Fruit fly (Drosophila melanogaster): ENCODE measurements around the gene RpL22.

The RpL22 gene

DNA sequence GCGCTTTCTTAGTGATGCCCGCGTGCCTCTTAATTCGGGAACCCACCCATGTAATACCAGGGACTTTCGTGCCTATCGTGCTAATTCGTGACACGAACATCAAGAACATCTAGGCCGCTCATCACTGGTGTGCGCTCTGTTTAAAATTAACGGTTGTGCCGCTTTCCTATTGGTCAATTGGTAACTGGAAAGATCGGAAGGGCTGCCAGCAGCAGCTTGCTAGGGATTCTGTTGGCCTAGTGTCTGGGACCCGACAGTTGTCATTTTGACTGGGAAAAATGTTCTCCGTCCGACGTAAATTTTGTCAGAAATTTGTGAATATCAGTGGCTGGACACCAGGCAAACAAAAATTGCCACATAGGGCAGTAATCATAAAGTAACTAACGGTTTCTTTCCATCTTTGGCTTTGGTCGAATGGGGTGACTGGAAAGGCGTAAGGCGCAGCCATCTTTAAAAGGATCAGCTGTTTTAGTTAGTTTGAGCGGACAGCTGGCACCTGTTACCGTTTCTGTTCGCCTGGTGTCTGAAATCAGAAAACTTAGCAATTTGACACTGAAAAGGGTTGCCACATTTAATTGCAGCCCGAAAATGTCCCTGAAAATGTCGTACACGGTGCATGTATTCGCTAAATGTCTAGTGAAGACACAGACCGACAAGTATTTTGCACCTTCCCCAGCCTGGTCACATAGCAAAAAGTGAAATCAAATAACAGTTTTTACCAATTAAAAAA lies 5.9 kb downstream of the RpL22 start, which contains the start of gene CG5273 (continued):
- TF ChIP-seq cas (GFP tag; IDR thresholded peaks at IDR 0.05) = no peak
- TF ChIP-seq caup (GFP tag; optimal IDR thresholded peaks at IDR 0.05; ENCODE audit: severe bottlenecking) = peak; percentile 38
- TF ChIP-seq luna (GFP tag; optimal IDR thresholded peaks at IDR 0.05) = no peak
- no peak for TF ChIP-seq fd96Cb (tag; optimal IDR thresholded peaks at IDR 0.05)
- no peak for TF ChIP-seq psq (GFP tag; optimal IDR thresholded peaks at IDR 0.05)
- peak; percentile 66 for TF ChIP-seq Rfx (GFP tag; IDR thresholded peaks at IDR 0.05)
- TF ChIP-seq Meics (GFP tag; optimal IDR thresholded peaks at IDR 0.05) = peak; percentile 17
- peak; percentile 97 for TF ChIP-seq amos (GFP tag; IDR thresholded peaks at IDR 0.05; ENCODE audit: partially characterized antibody)
- TF ChIP-seq Hmr (GFP tag; optimal IDR thresholded peaks at IDR 0.05) = peak; percentile 78
- TF ChIP-seq Xrp1 (GFP tag; IDR thresholded peaks at IDR 0.05) = peak; percentile 51; the same call in 1 of the 2 replicates
- TF ChIP-seq Sin3A (optimal IDR thresholded peaks at IDR 0.05) = peak; percentile 60
- TF ChIP-seq CG8290 (GFP tag; optimal IDR thresholded peaks at IDR 0.05) = peak; percentile 77
- peak; percentile 15 to 93 for TF ChIP-seq CG8290 (tag; optimal IDR thresholded peaks at IDR 0.05)
- TF ChIP-seq PHDP (tag; optimal IDR thresholded peaks at IDR 0.05) = no peak
- no peak for TF ChIP-seq ab (GFP tag; optimal IDR thresholded peaks at IDR 0.05)
- TF ChIP-seq ind (GFP tag; optimal IDR thresholded peaks at IDR 0.05) = no peak
- TF ChIP-seq CG14014 (GFP tag; IDR thresholded peaks at IDR 0.05) = peak; percentile 25; the same call in 1 of the 2 replicates
- no peak for TF ChIP-seq esg (GFP tag; conservative IDR thresholded peaks at IDR 0.05)
- TF ChIP-seq unpg (GFP tag; optimal IDR thresholded peaks at IDR 0.05) = peak; percentile 25
- no peak for TF ChIP-seq aop (GFP tag; IDR thresholded peaks at IDR 0.05)
- no peak for TF ChIP-seq D19A (tag; optimal IDR thresholded peaks at IDR 0.05)
- TF ChIP-seq CG8388 (GFP tag; optimal IDR thresholded peaks at IDR 0.05) = no peak
- TF ChIP-seq nerfin-2 (GFP tag; IDR thresholded peaks at IDR 0.05; ENCODE audit: partially characterized antibody) = peak; percentile 74
- TF ChIP-seq grn (GFP tag; optimal IDR thresholded peaks at IDR 0.05) = no peak
- peak; percentile 60 for TF ChIP-seq gro (GFP tag; optimal IDR thresholded peaks at IDR 0.05)
- no peak for TF ChIP-seq CG8944 (GFP tag; optimal IDR thresholded peaks at IDR 0.05)
- peak; percentile 44 for TF ChIP-seq CG4617 (GFP tag; optimal IDR thresholded peaks at IDR 0.05; ENCODE audit: borderline replicate concordance)
- peak; percentile 53 for TF ChIP-seq sd (tag; optimal IDR thresholded peaks at IDR 0.05)
- TF ChIP-seq CG43689 (GFP tag; IDR thresholded peaks at IDR 0.05) = no peak
- TF ChIP-seq HmgZ (tag; optimal IDR thresholded peaks at IDR 0.05) = peak; percentile 53
- TF ChIP-seq NfI (GFP tag; optimal IDR thresholded peaks at IDR 0.05) = peak; percentile 13
- no peak for TF ChIP-seq Camta (GFP tag; optimal IDR thresholded peaks at IDR 0.05)
- no peak for TF ChIP-seq CG4404 (GFP tag; IDR thresholded peaks at IDR 0.05)
- TF ChIP-seq nerfin-1 (tag; optimal IDR thresholded peaks at IDR 0.05) = no peak
- peak; percentile 38 for TF ChIP-seq CrebB (tag; optimal IDR thresholded peaks at IDR 0.05)
- TF ChIP-seq stc (GFP tag; IDR thresholded peaks at IDR 0.05) = 0 out of 2 replicates have a peak, but pooled peaks have one; percentile 34
- no peak for TF ChIP-seq Hsf (GFP tag; optimal IDR thresholded peaks at IDR 0.05)
- peak; percentile 68 for TF ChIP-seq CG7745 (tag; optimal IDR thresholded peaks at IDR 0.05)
- TF ChIP-seq GATAe (GFP tag; conservative IDR thresholded peaks at IDR 0.05) = no peak
- TF ChIP-seq schlank (tag; optimal IDR thresholded peaks at IDR 0.05) = no peak
- TF ChIP-seq CHES-1-like (GFP tag; optimal IDR thresholded peaks at IDR 0.05) = peak; percentile 54
- peak; percentile 86 for TF ChIP-seq hb (GFP tag; IDR thresholded peaks at IDR 0.05; ENCODE audit: partially characterized antibody)
- TF ChIP-seq ash1 (GFP tag; optimal IDR thresholded peaks at IDR 0.05) = no peak
- TF ChIP-seq CG12391 (tag; optimal IDR thresholded peaks at IDR 0.05) = peak; percentile 37
- TF ChIP-seq p53 (GFP tag; optimal IDR thresholded peaks at IDR 0.05) = peak; percentile 39
- peak; percentile 95 for TF ChIP-seq ato (GFP tag; IDR thresholded peaks at IDR 0.05; ENCODE audit: partially characterized antibody)
- TF ChIP-seq Blimp-1 (GFP tag; optimal IDR thresholded peaks at IDR 0.05) = peak; percentile 93
- TF ChIP-seq maf-S (GFP tag; optimal IDR thresholded peaks at IDR 0.05) = no peak
- TF ChIP-seq Nf-YC (tag; optimal IDR thresholded peaks at IDR 0.05) = peak; percentile 99
- TF ChIP-seq CG10274 (GFP tag; optimal IDR thresholded peaks at IDR 0.05) = no peak
